Worm (Caenorhabditis elegans): Measurements from ENCODE around the gene zhit-1.

Gene zhit-1

ce11 chrV:5579666-5580065 lies 16.7 kb downstream of the zhit-1 start:
- TF ChIP-seq ama-1 (optimal IDR thresholded peaks at IDR 0.05) = no peak
- TF ChIP-seq aha-1 (tag) = peak; percentile 94

ce11 chrV:5576008-5576407 lies 20.3 kb downstream of the zhit-1 start:
- TF ChIP-seq skn-1 (tag; optimal IDR thresholded peaks at IDR 0.05) (no peak), madf-9 (GFP tag; conservative IDR thresholded peaks at IDR 0.05) (no peak), lir-3 (tag; optimal IDR thresholded peaks at IDR 0.05) (no peak), egl-27 (tag; optimal IDR thresholded peaks at IDR 0.05) (no peak), lin-39 (tag; optimal IDR thresholded peaks at IDR 0.05) (no peak), set-16 (GFP tag; IDR thresholded peaks at IDR 0.05) (no peak), dve-1 (tag; optimal IDR thresholded peaks at IDR 0.05; ENCODE audit: insufficient read depth) (peak; percentile 96), nhr-25 (tag; optimal IDR thresholded peaks at IDR 0.05; ENCODE audit: borderline replicate concordance, insufficient read depth) (no peak), lin-1 (GFP tag; IDR thresholded peaks at IDR 0.05) (peak; percentile 64; the same call in 1 of the 2 replicates), daf-8 (GFP tag; IDR thresholded peaks at IDR 0.05) (no peak), lin-13 (GFP tag; optimal IDR thresholded peaks at IDR 0.05) (peak; percentile 23), unc-130 (GFP tag; optimal IDR thresholded peaks at IDR 0.05) (no peak), rbr-2 (tag; optimal IDR thresholded peaks at IDR 0.05) (peak; percentile 36), pqm-1 (tag; optimal IDR thresholded peaks at IDR 0.05) (peak; percentile 47), nhr-102 (tag; optimal IDR thresholded peaks at IDR 0.05) (peak; percentile 60), T20F7.1 (GFP tag; optimal IDR thresholded peaks at IDR 0.05) (peak; percentile 45), dmd-6 (GFP tag; IDR thresholded peaks at IDR 0.05) (peak; percentile 76), snpc-4 (tag; optimal IDR thresholded peaks at IDR 0.05) (peak; percentile 91), mes-2 (tag; optimal IDR thresholded peaks at IDR 0.05; ENCODE audit: poor library complexity, severe bottlenecking) (peak; percentile 57), arid-1 (GFP tag; conservative IDR thresholded peaks at IDR 0.05) (peak; percentile 54; the same call in 1 of the 2 replicates), ceh-44 (GFP tag; IDR thresholded peaks at IDR 0.05) (no peak), ctbp-1 (GFP tag; IDR thresholded peaks at IDR 0.05) (0 out of 2 replicates have a peak, but pooled peaks have one; percentile 10), ceh-20 (GFP tag; IDR thresholded peaks at IDR 0.05) (no peak), hlh-30 (tag; optimal IDR thresholded peaks at IDR 0.05; ENCODE audit: insufficient read depth) (peak; percentile 17), lin-29 (GFP tag; IDR thresholded peaks at IDR 0.05) (no peak), mep-1 (tag; optimal IDR thresholded peaks at IDR 0.05) (peak; percentile 61), ceh-28 (tag; optimal IDR thresholded peaks at IDR 0.05) (no peak), cey-2 (tag; optimal IDR thresholded peaks at IDR 0.05; ENCODE audit: borderline replicate concordance, insufficient read depth) (no peak), nhr-6 (tag; optimal IDR thresholded peaks at IDR 0.05) (peak; percentile 9), php-3 (GFP tag; IDR thresholded peaks at IDR 0.05) (0 out of 2 replicates have a peak, but pooled peaks have one; percentile 25), pha-4 (GFP tag; IDR thresholded peaks at IDR 0.05) (no peak; the same call in 1 of the 2 replicates), pha-4 (tag; optimal IDR thresholded peaks at IDR 0.05) (peak; percentile 61), nhr-41 (GFP tag; IDR thresholded peaks at IDR 0.05) (0 out of 2 replicates have a peak, but pooled peaks have one; percentile 33), mdl-1 (tag; optimal IDR thresholded peaks at IDR 0.05) (no peak), nhr-28 (tag; optimal IDR thresholded peaks at IDR 0.05) (peak; percentile 98), zip-2 (tag; optimal IDR thresholded peaks at IDR 0.05) (peak; percentile 92), snpc-1.2 (GFP tag; IDR thresholded peaks at IDR 0.05) (no peak), jun-1 (tag; optimal IDR thresholded peaks at IDR 0.05) (no peak), ztf-7 (tag; optimal IDR thresholded peaks at IDR 0.05) (peak; percentile 58), attf-4 (tag; optimal IDR thresholded peaks at IDR 0.05) (no peak), T26A8.4 (GFP tag; IDR thresholded peaks at IDR 0.05) (peak; percentile 80), nhr-10 (tag; optimal IDR thresholded peaks at IDR 0.05) (no peak), nhr-42 (GFP tag; IDR thresholded peaks at IDR 0.05) (peak; percentile 60; the same call in 1 of the 2 replicates), nhr-76 (tag; optimal IDR thresholded peaks at IDR 0.05) (no peak), lim-7 (GFP tag; IDR thresholded peaks at IDR 0.05) (no peak), nhr-48 (tag; optimal IDR thresholded peaks at IDR 0.05) (peak; percentile 55), dpl-1 (GFP tag; optimal IDR thresholded peaks at IDR 0.05) (peak; percentile 47), hif-1 (tag; optimal IDR thresholded peaks at IDR 0.05) (peak in 1 of 2 experiments; percentile 59)
